Fruit fly (Drosophila melanogaster) whole organism, embryonic: Measurements from ENCODE around the gene Fkbp59.

Source experiments
- Abd-B ChIP-seq: fragments of 200-800 bp; sonication (Bioruptor generic); optimal IDR thresholded peaks from 2 replicates; lab custom pipeline; 2018; ENCODE audit warnings: missing biosample characterization, mild to moderate bottlenecking, missing genetic modification characterization, moderate library complexity
- BEAF-32 ChIP-seq: fragments of 200-800 bp; sonication (Bioruptor generic); optimal IDR thresholded peaks from 3 replicates; lab custom pipeline; 2017; ENCODE audit warnings: missing biosample characterization, missing genetic modification characterization, mild to moderate bottlenecking, moderate library complexity, missing genetic modification reagents
- BtbVII ChIP-seq: fragments of 200-800 bp; sonication (Bioruptor generic); optimal IDR thresholded peaks from 3 replicates; lab custom pipeline; 2017; ENCODE audit warnings: missing biosample characterization, mild to moderate bottlenecking, missing genetic modification characterization
- CG10267 ChIP-seq: fragments of 200-800 bp; sonication (Bioruptor generic); optimal IDR thresholded peaks from 2 replicates; lab custom pipeline; 2018; ENCODE audit warnings: missing biosample characterization, mild to moderate bottlenecking, missing genetic modification characterization, moderate library complexity
- CG10565 ChIP-seq: fragments of 200-800 bp; sonication (Bioruptor generic); optimal IDR thresholded peaks from 3 replicates; lab custom pipeline; 2016; ENCODE audit warnings: missing biosample characterization, mild to moderate bottlenecking, missing genetic modification characterization
- CG12659 ChIP-seq: fragments of 200-800 bp; sonication (Bioruptor generic); optimal IDR thresholded peaks from 3 replicates; lab custom pipeline; 2017; ENCODE audit warnings: mild to moderate bottlenecking, missing biosample characterization, missing genetic modification reagents, missing genetic modification characterization
- CG14710 ChIP-seq: fragments of 200-800 bp; sonication (Bioruptor generic); optimal IDR thresholded peaks from 3 replicates; lab custom pipeline; 2019; ENCODE audit warnings: missing biosample characterization, mild to moderate bottlenecking, missing genetic modification characterization, moderate library complexity
- CG15514 ChIP-seq: fragments of 200-800 bp; sonication (Bioruptor generic); optimal IDR thresholded peaks from 3 replicates; lab custom pipeline; 2017; ENCODE audit warnings: missing biosample characterization, missing genetic modification characterization, mild to moderate bottlenecking, moderate library complexity, missing genetic modification reagents
- CG16813 ChIP-seq: fragments of 200-800 bp; sonication (Bioruptor generic); IDR thresholded peaks from 3 replicates; pipeline ENCODE4 v1.3.6; 2022; ENCODE audit warnings: missing biosample characterization, missing genetic modification characterization; ENCODE audit not compliant: partially characterized antibody
- CG17186 ChIP-seq: fragments of 200-800 bp; sonication (Bioruptor generic); optimal IDR thresholded peaks from 3 replicates; lab custom pipeline; 2017; ENCODE audit warnings: missing biosample characterization, missing genetic modification reagents, missing genetic modification characterization
- CG2116 ChIP-seq: fragments of 200-800 bp; sonication (Bioruptor generic); optimal IDR thresholded peaks from 3 replicates; lab custom pipeline; 2018; ENCODE audit warnings: missing biosample characterization, mild to moderate bottlenecking, missing genetic modification characterization
- CG2120 ChIP-seq: fragments of 200-800 bp; sonication (Bioruptor generic); optimal IDR thresholded peaks from 3 replicates; lab custom pipeline; 2016; ENCODE audit warnings: missing biosample characterization, missing genetic modification characterization
- CG2129 ChIP-seq: fragments of 200-800 bp; sonication (Bioruptor generic); IDR thresholded peaks from 2 replicates; pipeline ENCODE4 v1.3.6; 2022; ENCODE audit warnings: missing biosample characterization, missing genetic modification characterization; ENCODE audit not compliant: partially characterized antibody
- CG2712 ChIP-seq: fragments of 200-800 bp; optimal IDR thresholded peaks from 3 replicates; lab custom pipeline; 2019; ENCODE audit warnings: missing biosample characterization, mild to moderate bottlenecking, missing genetic modification characterization, moderate library complexity
- CG34422 ChIP-seq: fragments of 200-800 bp; sonication (Bioruptor generic); IDR thresholded peaks from 3 replicates; pipeline ENCODE4 v1.3.6; 2022; ENCODE audit warnings: missing biosample characterization, missing genetic modification characterization
- CG3838 ChIP-seq: fragments of 200-800 bp; sonication (Bioruptor generic); optimal IDR thresholded peaks from 3 replicates; lab custom pipeline; 2016; ENCODE audit warnings: missing biosample characterization, missing genetic modification characterization
- CG3847 ChIP-seq: fragments of 200-800 bp; sonication (Bioruptor generic); IDR thresholded peaks from 2 replicates; pipeline ENCODE4 v1.3.6; 2022; ENCODE audit warnings: missing biosample characterization, missing genetic modification characterization
- CG4424 ChIP-seq: fragments of 200-800 bp; sonication (Bioruptor generic); optimal IDR thresholded peaks from 3 replicates; lab custom pipeline; 2016; ENCODE audit warnings: missing biosample characterization, missing genetic modification characterization
- CG4617 ChIP-seq: fragments of 200-800 bp; sonication (Bioruptor generic); optimal IDR thresholded peaks from 3 replicates; lab custom pipeline; 2016; ENCODE audit warnings: missing biosample characterization, missing genetic modification characterization, borderline replicate concordance
- CG8359 ChIP-seq: fragments of 200-800 bp; sonication (Bioruptor generic); optimal IDR thresholded peaks from 2 replicates; lab custom pipeline; 2017; ENCODE audit warnings: missing biosample characterization, mild to moderate bottlenecking, missing genetic modification characterization, borderline replicate concordance
- CG8388 ChIP-seq: fragments of 200-800 bp; sonication (Bioruptor generic); optimal IDR thresholded peaks from 2 replicates; lab custom pipeline; 2019; ENCODE audit warnings: missing biosample characterization, mild to moderate bottlenecking, missing genetic modification characterization, moderate library complexity
- CG8924 ChIP-seq: fragments of 200-800 bp; optimal IDR thresholded peaks from 3 replicates; lab custom pipeline; 2019; ENCODE audit warnings: missing biosample characterization, mild to moderate bottlenecking, missing genetic modification characterization, moderate library complexity
- CG8944 ChIP-seq: fragments of 200-800 bp; sonication (Bioruptor generic); optimal IDR thresholded peaks from 3 replicates; lab custom pipeline; 2016; ENCODE audit warnings: missing biosample characterization, missing genetic modification characterization
- CG9932 ChIP-seq: fragments of 200-800 bp; sonication (Bioruptor generic); IDR thresholded peaks from 2 replicates; pipeline ENCODE4 v1.3.6; 2022; ENCODE audit warnings: missing biosample characterization, missing genetic modification characterization
- Dek ChIP-seq: fragments of 200-800 bp; sonication (Bioruptor generic); optimal IDR thresholded peaks from 3 replicates; lab custom pipeline; 2019; ENCODE audit warnings: missing biosample characterization, mild to moderate bottlenecking, missing genetic modification characterization, moderate library complexity
- Drgx ChIP-seq: fragments of 200-800 bp; sonication (Bioruptor generic); IDR thresholded peaks from 2 replicates; pipeline ENCODE4 v1.3.6; 2022; ENCODE audit warnings: missing biosample characterization, missing genetic modification characterization
- E2f2 ChIP-seq: fragments of 200-800 bp; sonication (Bioruptor generic); IDR thresholded peaks from 2 replicates; pipeline ENCODE4 v1.3.6; 2022; ENCODE audit warnings: missing biosample characterization, missing genetic modification characterization
- Ets97D ChIP-seq: fragments of 200-800 bp; sonication (Bioruptor generic); optimal IDR thresholded peaks from 3 replicates; lab custom pipeline; 2016; ENCODE audit warnings: missing biosample characterization, missing genetic modification characterization
- Gug ChIP-seq: fragments of 200-800 bp; sonication (Bioruptor generic); IDR thresholded peaks from 4 replicates; pipeline ENCODE4 v1.3.6; 2022; ENCODE audit warnings: missing biosample characterization, missing genetic modification characterization
- MBD-R2 ChIP-seq: fragments of 200-800 bp; sonication (Bioruptor generic); IDR thresholded peaks from 2 replicates; pipeline ENCODE4 v1.3.6; 2022; ENCODE audit warnings: missing biosample characterization, missing genetic modification characterization
- Med ChIP-seq: fragments of 200-800 bp; sonication (Bioruptor generic); peaks from one replicate; lab custom pipeline; 2016; ENCODE audit warnings: missing biosample characterization, missing genetic modification characterization, mild to moderate bottlenecking, inconsistent platforms, moderate library complexity
- Myb ChIP-seq: fragments of 200-800 bp; sonication (Bioruptor generic); optimal IDR thresholded peaks from 2 replicates; lab custom pipeline; 2016; ENCODE audit warnings: missing biosample characterization, missing genetic modification characterization
- Rfx ChIP-seq: fragments of 200-800 bp; sonication (Bioruptor generic); IDR thresholded peaks from 2 replicates; pipeline ENCODE4 v1.3.6; 2022; ENCODE audit warnings: missing biosample characterization, missing genetic modification characterization
- Scr ChIP-seq: fragments of 200-800 bp; sonication (Bioruptor generic); IDR thresholded peaks from 2 replicates; pipeline ENCODE4 v1.3.6; 2022; ENCODE audit warnings: missing biosample characterization, missing genetic modification characterization; ENCODE audit not compliant: partially characterized antibody
- Sin3A ChIP-seq: fragments of >200 bp; optimal IDR thresholded peaks from 2 replicates; lab custom pipeline; 2018
- Sry-δ ChIP-seq: fragments of 200-800 bp; sonication (Bioruptor generic); optimal IDR thresholded peaks from 2 replicates; lab custom pipeline; 2016; ENCODE audit warnings: missing biosample characterization, missing genetic modification characterization
- bbx ChIP-seq: fragments of 200-800 bp; sonication (Bioruptor generic); IDR thresholded peaks from 2 replicates; pipeline ENCODE4 v1.3.6; 2022; ENCODE audit warnings: missing biosample characterization, missing genetic modification characterization; ENCODE audit not compliant: partially characterized antibody
- fu2 ChIP-seq: fragments of 200-800 bp; sonication (Bioruptor generic); optimal IDR thresholded peaks from 2 replicates; lab custom pipeline; 2016; ENCODE audit warnings: missing biosample characterization, missing genetic modification characterization
- gfzf ChIP-seq: fragments of 200-800 bp; sonication (Bioruptor generic); optimal IDR thresholded peaks from 2 replicates; lab custom pipeline; 2016; ENCODE audit warnings: missing biosample characterization, mild to moderate bottlenecking, missing genetic modification characterization, moderate library complexity
- nmo ChIP-seq: fragments of 200-800 bp; sonication (Bioruptor generic); optimal IDR thresholded peaks from 2 replicates; lab custom pipeline; 2018; ENCODE audit warnings: missing biosample characterization, mild to moderate bottlenecking, missing genetic modification characterization, moderate library complexity
- pzg ChIP-seq: fragments of 200-800 bp; sonication (Bioruptor generic); optimal IDR thresholded peaks from 3 replicates; lab custom pipeline; 2018; ENCODE audit warnings: missing biosample characterization, mild to moderate bottlenecking, missing genetic modification characterization, moderate library complexity
- rib ChIP-seq: fragments of 200-800 bp; sonication (Bioruptor generic); IDR thresholded peaks from 2 replicates; pipeline ENCODE4 v1.3.6; 2022; ENCODE audit warnings: missing biosample characterization, missing genetic modification characterization
- row ChIP-seq: fragments of 200-800 bp; sonication (Bioruptor generic); IDR thresholded peaks from 3 replicates; pipeline ENCODE4 v1.3.6; 2022; ENCODE audit warnings: missing biosample characterization, missing genetic modification characterization
- slbo ChIP-seq: fragments of 200-800 bp; sonication (Bioruptor generic); IDR thresholded peaks from 2 replicates; pipeline ENCODE4 v1.3.6; 2022; ENCODE audit warnings: missing biosample characterization, missing genetic modification characterization
- sug ChIP-seq: fragments of 200-800 bp; optimal IDR thresholded peaks from 2 replicates; lab custom pipeline; 2019; ENCODE audit warnings: missing biosample characterization, mild to moderate bottlenecking, missing genetic modification characterization, moderate library complexity
- trem ChIP-seq: fragments of 200-800 bp; optimal IDR thresholded peaks from 3 replicates; lab custom pipeline; 2019; ENCODE audit warnings: missing biosample characterization, mild to moderate bottlenecking, missing genetic modification characterization, moderate library complexity
- vnd ChIP-seq: fragments of 200-800 bp; sonication (Bioruptor generic); IDR thresholded peaks from 3 replicates; pipeline ENCODE4 v1.3.6; 2022; ENCODE audit warnings: missing biosample characterization, missing genetic modification characterization; ENCODE audit not compliant: partially characterized antibody
- zfh1 ChIP-seq: fragments of 200-800 bp; sonication (Bioruptor generic); IDR thresholded peaks from 3 replicates; pipeline ENCODE4 v1.3.6; 2022; ENCODE audit warnings: missing biosample characterization, missing genetic modification characterization

Fkbp59 gene

dm6 chr2L:9912570-9913260, 24.9 kb downstream of the Fkbp59 start, which contains the start of the genes Etl1 and Srp54:
Etl1 (minus strand) TSS chr2L:9912608.
Srp54 (plus strand) TSS chr2L:9912911.
- TF ChIP-seq BEAF-32 (GFP tag; lab: Kevin White, UChicago) (peak; percentile 63), Gug (peak; percentile 39; the same call in 2 of the 4 replicates), Scr (GFP tag; lab: Robert Waterston, UW) (peak; percentile 35), CG2129 (GFP tag; lab: Robert Waterston, UW) (no peak), CG12659 (GFP tag; lab: Kevin White, UChicago) (peak; percentile 60), fu2 (GFP tag; lab: Kevin White, UChicago) (no peak), CG2712 (peak; percentile 25), vnd (no peak), CG4617 (GFP tag; lab: Kevin White, UChicago) (peak; percentile 30), CG15514 (GFP tag; lab: Kevin White, UChicago) (peak; percentile 62), Sry-δ (GFP tag; lab: Kevin White, UChicago) (peak; percentile 28), Drgx (GFP tag; lab: Robert Waterston, UW) (no peak), CG14710 (tag; lab: Kevin White, UChicago) (peak; percentile 72), CG9932 (peak; percentile 29; the same call in 1 of the 2 replicates), CG34422 (GFP tag; lab: Robert Waterston, UW) (0 out of 3 replicates have a peak, but pooled peaks have one; percentile 25), zfh1 (GFP tag; lab: Robert Waterston, UW) (peak; percentile 22; the same call in 1 of the 3 replicates), Med (GFP tag; lab: Kevin White, UChicago) (peak; percentile 66), CG17186 (GFP tag; lab: Kevin White, UChicago) (peak; percentile 68), CG2120 (GFP tag; lab: Kevin White, UChicago) (peak; percentile 12), CG16813 (GFP tag; lab: Robert Waterston, UW) (0 out of 3 replicates have a peak, but pooled peaks have one; percentile 1), Sin3A (lab: Kevin White, UChicago) (peak; percentile 93), gfzf (peak; percentile 67), Rfx (GFP tag; lab: Robert Waterston, UW) (0 out of 2 replicates have a peak, but pooled peaks have one; percentile 26), CG8944 (GFP tag; lab: Kevin White, UChicago) (no peak), CG2116 (GFP tag; lab: Kevin White, UChicago) (peak; percentile 91), CG10267 (tag; lab: Kevin White, UChicago) (peak; percentile 63), Myb (GFP tag; lab: Kevin White, UChicago) (peak; percentile 6), CG8924 (tag; lab: Kevin White, UChicago) (peak; percentile 10), CG8359 (no peak), nmo (GFP tag; lab: Kevin White, UChicago) (peak; percentile 42), Ets97D (GFP tag; lab: Kevin White, UChicago) (peak; percentile 9), BtbVII (GFP tag; lab: Kevin White, UChicago) (no peak), slbo (peak; percentile 17; the same call in 1 of the 2 replicates), Dek (no peak), Abd-B (GFP tag; lab: Kevin White, UChicago) (peak; percentile 27), CG10565 (GFP tag; lab: Kevin White, UChicago) (no peak), MBD-R2 (GFP tag; lab: Robert Waterston, UW) (peak; percentile 60), pzg (GFP tag; lab: Kevin White, UChicago) (peak; percentile 43), rib (no peak), trem (tag; lab: Kevin White, UChicago) (peak; percentile 75), CG3847 (GFP tag; lab: Robert Waterston, UW) (peak; percentile 39; the same call in 1 of the 2 replicates), CG8388 (GFP tag; lab: Kevin White, UChicago) (no peak), sug (tag; lab: Kevin White, UChicago) (peak; percentile 9), bbx (0 out of 2 replicates have a peak, but pooled peaks have one; percentile 28), CG3838 (GFP tag; lab: Kevin White, UChicago) (no peak), E2f2 (GFP tag; lab: Robert Waterston, UW) (peak; percentile 84), row (GFP tag; lab: Robert Waterston, UW) (0 out of 3 replicates have a peak, but pooled peaks have one; percentile 21), CG4424 (GFP tag; lab: Kevin White, UChicago) (peak; percentile 2)
